Fruit fly (Drosophila melanogaster): ENCODE data around the gene glo.

glo gene

dm6 chr3R:11847379-11847778, 28.2 kb upstream of the glo start (continued):
- peak; percentile 7; the same call in 1 of the 2 replicates for TF ChIP-seq CG10366 (GFP tag; IDR thresholded peaks at IDR 0.05)
- no peak for TF ChIP-seq zfh2 (GFP tag; optimal IDR thresholded peaks at IDR 0.05)
- TF ChIP-seq stwl (tag; optimal IDR thresholded peaks at IDR 0.05): no peak
- TF ChIP-seq CG6689 (GFP tag; IDR thresholded peaks at IDR 0.05): no peak
- no peak for TF ChIP-seq HLH54F (GFP tag; optimal IDR thresholded peaks at IDR 0.05)
- TF ChIP-seq Dip3 (GFP tag; optimal IDR thresholded peaks at IDR 0.05): no peak
- TF ChIP-seq CG2678 (tag; optimal IDR thresholded peaks at IDR 0.05): peak; percentile 5
- TF ChIP-seq hbn (GFP tag; IDR thresholded peaks at IDR 0.05; ENCODE audit: partially characterized antibody): no peak
- no peak for TF ChIP-seq inv (GFP tag; IDR thresholded peaks at IDR 0.05; ENCODE audit: partially characterized antibody)
- no peak for TF ChIP-seq CG34422 (GFP tag; IDR thresholded peaks at IDR 0.05)
- no peak for TF ChIP-seq repo (GFP tag; optimal IDR thresholded peaks at IDR 0.05)
- TF ChIP-seq Xrp1 (GFP tag; IDR thresholded peaks at IDR 0.05): 0 out of 2 replicates have a peak, but pooled peaks have one; percentile 11
- no peak for TF ChIP-seq sug (tag; optimal IDR thresholded peaks at IDR 0.05)
- no peak for TF ChIP-seq CG34224 (GFP tag; IDR thresholded peaks at IDR 0.05; ENCODE audit: partially characterized antibody)
- TF ChIP-seq Ptx1 (GFP tag; IDR thresholded peaks at IDR 0.05): peak; percentile 21; the same call in 1 of the 2 replicates
- TF ChIP-seq Sox102F (GFP tag; optimal IDR thresholded peaks at IDR 0.05): peak; percentile 43
- TF ChIP-seq gem (tag; optimal IDR thresholded peaks at IDR 0.05): peak; percentile 38
- no peak for TF ChIP-seq zf30C (GFP tag; optimal IDR thresholded peaks at IDR 0.05)
- no peak for TF ChIP-seq zen (tag; optimal IDR thresholded peaks at IDR 0.05)
- no peak for TF ChIP-seq sim (GFP tag; IDR thresholded peaks at IDR 0.05)
- no peak for TF ChIP-seq CG4854 (GFP tag; optimal IDR thresholded peaks at IDR 0.05)
- TF ChIP-seq CG10979 (tag; optimal IDR thresholded peaks at IDR 0.05): peak; percentile 1

- TF ChIP-seq ken (GFP tag; IDR thresholded peaks at IDR 0.05): 0 out of 3 replicates have a peak, but pooled peaks have one; percentile 26
- TF ChIP-seq pzg (GFP tag; optimal IDR thresholded peaks at IDR 0.05): no peak
- peak; percentile 10 for TF ChIP-seq CG18599 (GFP tag; optimal IDR thresholded peaks at IDR 0.05)
- peak; percentile 53 for TF ChIP-seq Ets65A (GFP tag)
- TF ChIP-seq zfh1 (GFP tag; IDR thresholded peaks at IDR 0.05): 0 out of 3 replicates have a peak, but pooled peaks have one; percentile 16
- 0 out of 4 replicates have a peak, but pooled peaks have one; percentile 14 for TF ChIP-seq chinmo (GFP tag; IDR thresholded peaks at IDR 0.05; ENCODE audit: partially characterized antibody)
- 0 out of 2 replicates have a peak, but pooled peaks have one; percentile 34 for TF ChIP-seq CG4360 (GFP tag; IDR thresholded peaks at IDR 0.05)
- TF ChIP-seq lab (GFP tag; optimal IDR thresholded peaks at IDR 0.05): peak; percentile 2
- TF ChIP-seq abd-A (tag; optimal IDR thresholded peaks at IDR 0.05): peak; percentile 4
- peak; percentile 32 for TF ChIP-seq scrt (GFP tag; optimal IDR thresholded peaks at IDR 0.05)
- peak; percentile 25 for TF ChIP-seq CG1832 (GFP tag; optimal IDR thresholded peaks at IDR 0.05)
- TF ChIP-seq inv (GFP tag; IDR thresholded peaks at IDR 0.05; ENCODE audit: partially characterized antibody): no peak
- peak; percentile 63 for TF ChIP-seq crol (GFP tag; IDR thresholded peaks at IDR 0.05)
- TF ChIP-seq bcd (GFP tag; optimal IDR thresholded peaks at IDR 0.05): no peak
Measured at dm6 chr3R:11833406-11833805, 14.2 kb upstream of the glo start.

- TF ChIP-seq CG12391 (tag; optimal IDR thresholded peaks at IDR 0.05): no peak
- no peak for TF ChIP-seq rib (GFP tag; IDR thresholded peaks at IDR 0.05)
- TF ChIP-seq pan (optimal IDR thresholded peaks at IDR 0.05): no peak
- no peak for TF ChIP-seq pan (GFP tag; optimal IDR thresholded peaks at IDR 0.05 in 1 of 2, IDR thresholded peaks at IDR 0.05 in 1 of 2)
- TF ChIP-seq bsh (GFP tag; optimal IDR thresholded peaks at IDR 0.05): peak in 1 of 2 experiments; percentile 8
- peak; percentile 98 for TF ChIP-seq CG8359 (GFP tag; optimal IDR thresholded peaks at IDR 0.05; ENCODE audit: borderline replicate concordance)
- no peak for TF ChIP-seq croc (GFP tag; conservative IDR thresholded peaks at IDR 0.05)
- no peak for TF ChIP-seq fru (optimal IDR thresholded peaks at IDR 0.05)
- no peak for TF ChIP-seq Optix (GFP tag; IDR thresholded peaks at IDR 0.05)
- TF ChIP-seq NFAT (GFP tag; IDR thresholded peaks at IDR 0.05): no peak
- TF ChIP-seq crol (GFP tag; IDR thresholded peaks at IDR 0.05): peak; percentile 16; the same call in 1 of the 2 replicates
Measured at dm6 chr3R:11830757-11831586, 11.8 kb upstream of the glo start.
